Fruit fly (Drosophila melanogaster) whole organism, embryonic: ENCODE measurements around the gene CG14100.
A peak's percentile ranks its signal among the peaks of the same experiment; 100 is the strongest.

Experiments used
- Abd-B ChIP-seq: fragments of 200-800 bp; sonication (Bioruptor generic); optimal IDR thresholded peaks from 2 replicates; lab custom pipeline; 2018; ENCODE audit warnings: missing biosample characterization, mild to moderate bottlenecking, missing genetic modification characterization, moderate library complexity
- Bgb ChIP-seq: fragments of 200-800 bp; sonication (Bioruptor generic); IDR thresholded peaks from 2 replicates; pipeline ENCODE4 v1.3.6; 2022; ENCODE audit warnings: missing biosample characterization, missing genetic modification characterization; ENCODE audit not compliant: partially characterized antibody
- Blimp-1 ChIP-seq: fragments of 200-800 bp; sonication (Bioruptor generic); optimal IDR thresholded peaks from 3 replicates; lab custom pipeline; 2018; ENCODE audit warnings: missing biosample characterization, missing genetic modification characterization, mild to moderate bottlenecking, moderate library complexity, missing genetic modification reagents
- CG11456 ChIP-seq: fragments of 200-800 bp; sonication (Bioruptor generic); IDR thresholded peaks from 3 replicates; pipeline ENCODE4 v1.3.6; 2022; ENCODE audit warnings: missing biosample characterization, missing genetic modification characterization
- CG12104 ChIP-seq: fragments of 200-800 bp; sonication (Bioruptor generic); optimal IDR thresholded peaks from 3 replicates; lab custom pipeline; 2016; ENCODE audit warnings: missing biosample characterization, missing genetic modification characterization
- CG12219 ChIP-seq: fragments of 200-800 bp; sonication (Bioruptor generic); optimal IDR thresholded peaks from 3 replicates; lab custom pipeline; 2018; ENCODE audit warnings: missing biosample characterization, mild to moderate bottlenecking, missing genetic modification characterization
- CG12299 ChIP-seq: fragments of 200-800 bp; sonication (Bioruptor generic); optimal IDR thresholded peaks from 2 replicates; lab custom pipeline; 2018; ENCODE audit warnings: missing biosample characterization, mild to moderate bottlenecking, missing genetic modification characterization
- CG13123 ChIP-seq: fragments of 200-800 bp; sonication (Bioruptor generic); optimal IDR thresholded peaks from 2 replicates; lab custom pipeline; 2016; ENCODE audit warnings: missing biosample characterization, missing genetic modification characterization
- CG1603 ChIP-seq: fragments of 200-800 bp; sonication (Bioruptor generic); optimal IDR thresholded peaks from 2 replicates; lab custom pipeline; 2019; ENCODE audit warnings: missing biosample characterization, mild to moderate bottlenecking, missing genetic modification characterization, moderate library complexity
- CG1647 ChIP-seq: fragments of 200-800 bp; sonication (Bioruptor generic); optimal IDR thresholded peaks from 3 replicates; lab custom pipeline; 2016; ENCODE audit warnings: missing biosample characterization, missing genetic modification characterization
- CG17385 ChIP-seq: fragments of 200-800 bp; sonication (Bioruptor generic); optimal IDR thresholded peaks from 3 replicates; lab custom pipeline; 2018; ENCODE audit warnings: missing biosample characterization, mild to moderate bottlenecking, missing genetic modification characterization
- CG17829 ChIP-seq: fragments of 200-800 bp; optimal IDR thresholded peaks from 2 replicates; lab custom pipeline; 2019; ENCODE audit warnings: missing biosample characterization, mild to moderate bottlenecking, missing genetic modification characterization, moderate library complexity
- CG17912 ChIP-seq: fragments of 200-800 bp; sonication (Bioruptor generic); optimal IDR thresholded peaks from 2 replicates; lab custom pipeline; 2018; ENCODE audit warnings: missing biosample characterization, mild to moderate bottlenecking, missing genetic modification characterization
- CG33213 ChIP-seq: fragments of 200-800 bp; sonication (Bioruptor generic); optimal IDR thresholded peaks from 3 replicates; lab custom pipeline; 2016; ENCODE audit warnings: missing biosample characterization, missing genetic modification characterization
- CG3726 ChIP-seq: fragments of 200-800 bp; sonication (Bioruptor generic); IDR thresholded peaks from 3 replicates; pipeline ENCODE4, ENCODE4 v1.3.6; 2022; ENCODE audit warnings: missing biosample characterization, missing genetic modification characterization
- CG7271 ChIP-seq: fragments of 200-800 bp; sonication (Bioruptor generic); optimal IDR thresholded peaks from 2 replicates; lab custom pipeline; 2018; ENCODE audit warnings: missing biosample characterization, mild to moderate bottlenecking, missing genetic modification characterization, moderate library complexity
- CG9817 ChIP-seq: fragments of 200-800 bp; sonication (Bioruptor generic); optimal IDR thresholded peaks from 2 replicates; lab custom pipeline; 2018; ENCODE audit warnings: missing biosample characterization, mild to moderate bottlenecking, missing genetic modification characterization, moderate library complexity
- Camta ChIP-seq: fragments of 200-800 bp; sonication (Bioruptor generic); optimal IDR thresholded peaks from 2 replicates; lab custom pipeline; 2016; ENCODE audit warnings: missing biosample characterization, missing genetic modification characterization
- CoRest ChIP-seq: fragments of 200-800 bp; sonication (Bioruptor generic); optimal IDR thresholded peaks from 3 replicates; lab custom pipeline; 2018; ENCODE audit warnings: missing biosample characterization, mild to moderate bottlenecking, missing genetic modification characterization, moderate library complexity
- Dfd ChIP-seq, 2 experiments: fragments of >200 bp; optimal IDR thresholded peaks; 2 replicates each; lab custom pipeline; 2017; ENCODE audit warnings: missing biosample characterization in 2 of 2, missing genetic modification characterization in 2 of 2
- Dip2 ChIP-seq: fragments of 200-800 bp; sonication (Bioruptor generic); IDR thresholded peaks from 2 replicates; pipeline ENCODE4 v1.3.6; 2022; ENCODE audit warnings: missing biosample characterization, missing genetic modification characterization
- Dip3 ChIP-seq: fragments of 200-800 bp; sonication (Bioruptor generic); optimal IDR thresholded peaks from 3 replicates; lab custom pipeline; 2016; ENCODE audit warnings: missing biosample characterization, missing genetic modification characterization
- Ets65A ChIP-seq: fragments of 200-800 bp; sonication (Bioruptor generic); peaks from one replicate; lab custom pipeline; 2016; ENCODE audit warnings: missing biosample characterization, missing genetic modification characterization
- Fer3 ChIP-seq: fragments of 200-800 bp; sonication (Bioruptor generic); optimal IDR thresholded peaks from 2 replicates; lab custom pipeline; 2018; ENCODE audit warnings: missing biosample characterization, mild to moderate bottlenecking, missing genetic modification characterization, moderate library complexity
- H2.0 ChIP-seq: fragments of 200-800 bp; sonication (Bioruptor generic); IDR thresholded peaks from 2 replicates; pipeline ENCODE4 v1.3.6; 2022; ENCODE audit warnings: missing biosample characterization, missing genetic modification characterization
- Hr39 ChIP-seq: fragments of >200 bp; optimal IDR thresholded peaks from 2 replicates; lab custom pipeline; 2017
- Lpt ChIP-seq: fragments of >200 bp; optimal IDR thresholded peaks from 2 replicates; lab custom pipeline; 2018; ENCODE audit warnings: missing biosample characterization, missing genetic modification characterization
- Max ChIP-seq: fragments of 200-800 bp; sonication (Bioruptor generic); optimal IDR thresholded peaks from 2 replicates; lab custom pipeline; 2016; ENCODE audit warnings: missing biosample characterization, mild to moderate bottlenecking, missing genetic modification characterization
- Med ChIP-seq: fragments of 200-800 bp; sonication (Bioruptor generic); peaks from one replicate; lab custom pipeline; 2016; ENCODE audit warnings: missing biosample characterization, missing genetic modification characterization, mild to moderate bottlenecking, inconsistent platforms, moderate library complexity
- Mes4 ChIP-seq: fragments of 200-800 bp; sonication (Bioruptor generic); optimal IDR thresholded peaks from 2 replicates; lab custom pipeline; 2016; ENCODE audit warnings: missing biosample characterization, missing genetic modification characterization
- NC2α ChIP-seq: fragments of 200-800 bp; sonication (Bioruptor generic); optimal IDR thresholded peaks from 2 replicates; lab custom pipeline; 2016; ENCODE audit warnings: missing biosample characterization, missing genetic modification characterization
- Nf-YA ChIP-seq: fragments of 200-800 bp; sonication (Bioruptor generic); IDR thresholded peaks from 2 replicates; pipeline ENCODE4 v1.3.6; 2022; ENCODE audit warnings: missing biosample characterization, missing genetic modification characterization
- Pdp1 ChIP-seq, 2 experiments: fragments of 200-800 bp; sonication (Bioruptor generic); optimal IDR thresholded peaks; 3 replicates each; lab custom pipeline; 2016; ENCODE audit warnings: missing biosample characterization in 2 of 2, missing genetic modification characterization in 2 of 2, mild to moderate bottlenecking in 1 of 2, moderate library complexity in 1 of 2
- Side ChIP-seq: fragments of 200-800 bp; sonication (Bioruptor generic); optimal IDR thresholded peaks from 2 replicates; lab custom pipeline; 2016; ENCODE audit warnings: missing biosample characterization, missing genetic modification characterization
- Sox100B ChIP-seq: fragments of 200-800 bp; sonication (Bioruptor generic); optimal IDR thresholded peaks from 3 replicates; lab custom pipeline; 2018; ENCODE audit warnings: missing biosample characterization, mild to moderate bottlenecking, missing genetic modification characterization
- Vsx1 ChIP-seq: fragments of 200-800 bp; sonication (Bioruptor generic); optimal IDR thresholded peaks from 2 replicates; lab custom pipeline; 2017; ENCODE audit warnings: missing biosample characterization, mild to moderate bottlenecking, missing genetic modification characterization, missing genetic modification reagents
- ab ChIP-seq: fragments of 200-800 bp; sonication (Bioruptor generic); optimal IDR thresholded peaks from 2 replicates; lab custom pipeline; 2016; ENCODE audit warnings: missing biosample characterization, missing genetic modification characterization
- ase ChIP-seq: fragments of 200-800 bp; sonication (Bioruptor generic); IDR thresholded peaks from 3 replicates; pipeline ENCODE4 v1.3.6; 2022; ENCODE audit warnings: missing biosample characterization, missing genetic modification characterization
- bsh ChIP-seq, 2 experiments: fragments of 200-800 bp; sonication (Bioruptor generic); optimal IDR thresholded peaks; 2 replicates each; lab custom pipeline; 2017 to 2018; ENCODE audit warnings: mild to moderate bottlenecking in 2 of 2, missing biosample characterization in 2 of 2, missing genetic modification characterization in 2 of 2, moderate library complexity in 1 of 2
- caup ChIP-seq: fragments of 200-800 bp; sonication (Bioruptor generic); optimal IDR thresholded peaks from 3 replicates; lab custom pipeline; 2017; ENCODE audit warnings: missing biosample characterization, mild to moderate bottlenecking, missing genetic modification characterization, moderate library complexity; ENCODE audit not compliant: severe bottlenecking
- crp ChIP-seq, 2 experiments: fragments of 200-800 bp; sonication (Bioruptor generic); optimal IDR thresholded peaks; 2 replicates in 1 of 2; 3 replicates in 1 of 2; lab custom pipeline; 2017; ENCODE audit warnings: missing biosample characterization in 2 of 2, missing genetic modification characterization in 2 of 2, mild to moderate bottlenecking in 1 of 2, moderate library complexity in 1 of 2
- en ChIP-seq: fragments of 200-800 bp; sonication (Bioruptor generic); optimal IDR thresholded peaks from 2 replicates; lab custom pipeline; 2016; ENCODE audit warnings: missing biosample characterization, missing genetic modification characterization
- gt ChIP-seq: fragments of 200-800 bp; sonication (Bioruptor generic); IDR thresholded peaks from 2 replicates; pipeline ENCODE4 v1.3.6; 2022; ENCODE audit warnings: missing biosample characterization, missing genetic modification characterization
- jigr1 ChIP-seq: fragments of 200-800 bp; sonication (Bioruptor generic); IDR thresholded peaks from 3 replicates; pipeline ENCODE4 v1.3.6; 2022; ENCODE audit warnings: missing biosample characterization, missing genetic modification characterization
- nerfin-1 ChIP-seq: fragments of 200-800 bp; sonication (Bioruptor generic); optimal IDR thresholded peaks from 3 replicates; lab custom pipeline; 2019; ENCODE audit warnings: missing biosample characterization, mild to moderate bottlenecking, missing genetic modification characterization, moderate library complexity
- odd ChIP-seq: fragments of 200-800 bp; sonication (Bioruptor generic); optimal IDR thresholded peaks from 2 replicates; lab custom pipeline; 2017; ENCODE audit warnings: missing biosample characterization, mild to moderate bottlenecking, missing genetic modification characterization
- pzg ChIP-seq: fragments of 200-800 bp; sonication (Bioruptor generic); optimal IDR thresholded peaks from 3 replicates; lab custom pipeline; 2018; ENCODE audit warnings: missing biosample characterization, mild to moderate bottlenecking, missing genetic modification characterization, moderate library complexity
- salm ChIP-seq: fragments of 200-800 bp; sonication (Bioruptor generic); optimal IDR thresholded peaks from 2 replicates; lab custom pipeline; 2018; ENCODE audit warnings: missing biosample characterization, mild to moderate bottlenecking, missing genetic modification characterization
- sima ChIP-seq: fragments of 200-800 bp; sonication (Bioruptor generic); optimal IDR thresholded peaks from 2 replicates; lab custom pipeline; 2016; ENCODE audit warnings: missing biosample characterization, missing genetic modification characterization
- trh ChIP-seq: fragments of 200-800 bp; sonication (Bioruptor generic); optimal IDR thresholded peaks from 2 replicates; lab custom pipeline; 2016; ENCODE audit warnings: missing biosample characterization, missing genetic modification characterization
- ttk ChIP-seq: fragments of 200-800 bp; sonication (Bioruptor generic); IDR thresholded peaks from 2 replicates; pipeline ENCODE4 v2.1.2; 2022; ENCODE audit warnings: missing biosample characterization, missing genetic modification characterization

Gene CG14100

DNA sequence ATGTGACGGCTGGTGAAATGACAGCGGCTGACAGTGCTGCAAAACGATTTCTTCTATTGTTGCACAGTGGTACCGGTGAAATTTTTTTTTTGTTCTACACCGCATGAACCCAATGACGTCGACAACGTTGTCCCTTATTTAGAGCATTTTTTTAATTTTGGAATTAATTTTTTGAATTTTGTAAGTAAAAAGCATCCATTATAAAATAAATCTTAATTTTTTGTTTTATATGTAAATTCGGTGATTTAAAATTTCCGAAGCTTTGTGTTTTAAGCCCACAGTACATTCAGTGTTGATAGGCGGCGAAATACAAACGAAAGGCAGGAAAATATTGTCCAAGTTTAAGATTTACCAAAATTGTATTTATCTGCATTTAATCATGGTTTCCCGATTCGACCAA is 21.8 kb upstream of the CG14100 start, which contains the start of the genes Lon and PIG-F:
TSS of gene Lon (minus strand) at position 28 of the 400 bp plus-strand sequence.
TSS of gene PIG-F (plus strand) at position 284 of the 400 bp plus-strand sequence.
- TF ChIP-seq ase (GFP tag; lab: Robert Waterston, UW) (peak; percentile 98), ttk (GFP tag; lab: Robert Waterston, UW) (peak; percentile 98), Bgb (GFP tag; lab: Robert Waterston, UW) (peak; percentile 63), CG12299 (tag; lab: Kevin White, UChicago) (peak; percentile 99), Max (GFP tag; lab: Kevin White, UChicago) (peak; percentile 100), Dfd (GFP tag; optimal IDR thresholded peaks at IDR 0.05; lab: Kevin White, UChicago) (peak in 1 of 2 experiments; percentile 85), salm (peak; percentile 98), CG17912 (GFP tag; lab: Kevin White, UChicago) (peak; percentile 97), CG3726 (GFP tag; lab: Robert Waterston, UW) (peak; percentile 97), Abd-B (GFP tag; lab: Kevin White, UChicago) (peak; percentile 99), Side (GFP tag; lab: Kevin White, UChicago) (peak; percentile 97), Blimp-1 (GFP tag; lab: Kevin White, UChicago) (peak; percentile 97), CG33213 (GFP tag; lab: Kevin White, UChicago) (peak; percentile 95), Dip3 (peak; percentile 98), CG13123 (peak; percentile 98), nerfin-1 (tag; lab: Kevin White, UChicago) (peak; percentile 99), Med (GFP tag; lab: Kevin White, UChicago) (peak; percentile 100), CG17385 (GFP tag; lab: Kevin White, UChicago) (peak; percentile 98), Ets65A (GFP tag; lab: Kevin White, UChicago) (peak; percentile 100), crp (GFP tag; optimal IDR thresholded peaks at IDR 0.05; lab: Kevin White, UChicago) (peak; percentile 46 to 78), bsh (GFP tag; optimal IDR thresholded peaks at IDR 0.05; lab: Kevin White, UChicago) (peak; percentile 98 to 99), en (peak; percentile 96), jigr1 (GFP tag; lab: Robert Waterston, UW) (peak; percentile 97), sima (GFP tag; lab: Kevin White, UChicago) (peak; percentile 92), Mes4 (peak; percentile 96), Camta (GFP tag; lab: Kevin White, UChicago) (peak; percentile 99), Nf-YA (peak; percentile 93), CG9817 (tag; lab: Kevin White, UChicago) (peak; percentile 99), odd (GFP tag; lab: Kevin White, UChicago) (peak; percentile 99), Pdp1 (GFP tag; optimal IDR thresholded peaks at IDR 0.05; lab: Kevin White, UChicago) (peak; percentile 99), CG12104 (peak; percentile 99), trh (GFP tag; lab: Kevin White, UChicago) (peak; percentile 98), CoRest (tag; lab: Kevin White, UChicago) (peak; percentile 100), H2.0 (peak; percentile 96), Lpt (GFP tag; lab: Kevin White, UChicago) (no peak), caup (peak; percentile 99), CG11456 (GFP tag; lab: Robert Waterston, UW) (peak; percentile 97), pzg (GFP tag; lab: Kevin White, UChicago) (peak; percentile 41), CG17829 (tag; lab: Kevin White, UChicago) (peak; percentile 99), Dip2 (GFP tag; lab: Robert Waterston, UW) (peak; percentile 79), Vsx1 (GFP tag; lab: Kevin White, UChicago) (peak; percentile 98), Hr39 (no peak), NC2α (GFP tag; lab: Kevin White, UChicago) (peak; percentile 95), Fer3 (tag; lab: Kevin White, UChicago) (peak; percentile 99), CG1647 (GFP tag; lab: Kevin White, UChicago) (peak; percentile 98), CG12219 (GFP tag; lab: Kevin White, UChicago) (peak; percentile 96), CG7271 (tag; lab: Kevin White, UChicago) (peak; percentile 98), gt (GFP tag; lab: Robert Waterston, UW) (peak; percentile 95), Sox100B (GFP tag; lab: Kevin White, UChicago) (peak; percentile 100), CG1603 (tag; lab: Kevin White, UChicago) (no peak), ab (peak; percentile 96)
